Fruit fly (Drosophila melanogaster): ENCODE measurements around the gene CG3402.
A peak's percentile ranks its signal among the peaks of the same experiment; 100 is the strongest.

Gene CG3402

DNA sequence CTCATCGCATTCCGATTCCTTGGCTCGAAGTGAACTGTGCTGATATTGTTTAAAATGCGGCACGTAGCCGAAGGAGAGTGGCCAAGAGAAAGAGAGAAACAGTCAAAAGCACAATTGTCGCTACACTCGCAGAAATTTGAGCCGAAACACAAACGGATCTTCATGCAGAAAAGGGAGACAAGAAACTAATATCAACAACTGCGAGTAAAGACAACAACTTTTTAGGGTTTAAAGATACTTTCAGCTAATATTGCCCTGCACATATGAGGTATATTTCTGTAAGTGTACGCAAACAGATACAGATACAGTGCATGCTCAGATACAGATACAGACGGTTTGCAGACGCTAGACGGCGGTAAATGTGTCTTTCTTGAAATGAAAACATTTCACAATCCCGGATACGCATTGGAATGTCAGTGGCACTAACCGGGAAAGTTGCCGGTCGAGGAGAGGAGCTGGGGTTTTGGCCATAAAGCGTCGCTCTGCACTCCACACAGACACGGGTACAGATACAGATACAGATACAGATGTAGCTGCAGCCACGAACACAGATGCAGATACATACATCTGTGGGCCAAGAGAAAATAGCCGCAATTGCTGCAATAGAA, 8.5 kb downstream of the CG3402 start (continued):
- TF ChIP-seq Atf3 (GFP tag; optimal IDR thresholded peaks at IDR 0.05) (peak; percentile 82), CkIIα-i1 (GFP tag; IDR thresholded peaks at IDR 0.05) (peak; percentile 33; the same call in 1 of the 2 replicates), kah (GFP tag; optimal IDR thresholded peaks at IDR 0.05) (peak; percentile 71), Fer2 (tag; optimal IDR thresholded peaks at IDR 0.05) (no peak), CG8388 (GFP tag; optimal IDR thresholded peaks at IDR 0.05) (peak; percentile 85), trem (tag; optimal IDR thresholded peaks at IDR 0.05) (peak; percentile 72), Nf-YC (tag; optimal IDR thresholded peaks at IDR 0.05) (peak; percentile 48), crp (GFP tag; optimal IDR thresholded peaks at IDR 0.05) (peak in 1 of 2 experiments; percentile 42), MBD-R2 (GFP tag; IDR thresholded peaks at IDR 0.05) (peak; percentile 65; the same call in 1 of the 2 replicates), CG10959 (GFP tag; IDR thresholded peaks at IDR 0.05) (peak; percentile 70), so (GFP tag; IDR thresholded peaks at IDR 0.05) (peak; percentile 91), CG10321 (GFP tag; IDR thresholded peaks at IDR 0.05) (peak; percentile 49), CG14710 (tag; optimal IDR thresholded peaks at IDR 0.05) (peak; percentile 80), repo (GFP tag; optimal IDR thresholded peaks at IDR 0.05) (peak; percentile 88), Eip74EF (GFP tag; optimal IDR thresholded peaks at IDR 0.05) (peak in 1 of 2 experiments; percentile 84), ranshi (GFP tag; IDR thresholded peaks at IDR 0.05) (peak; percentile 89), eyg (GFP tag; optimal IDR thresholded peaks at IDR 0.05) (peak; percentile 75), peb (GFP tag; IDR thresholded peaks at IDR 0.05) (peak; percentile 81), hbn (GFP tag; IDR thresholded peaks at IDR 0.05; ENCODE audit: partially characterized antibody) (no peak), CG12299 (tag; optimal IDR thresholded peaks at IDR 0.05) (peak; percentile 72)

DNA sequence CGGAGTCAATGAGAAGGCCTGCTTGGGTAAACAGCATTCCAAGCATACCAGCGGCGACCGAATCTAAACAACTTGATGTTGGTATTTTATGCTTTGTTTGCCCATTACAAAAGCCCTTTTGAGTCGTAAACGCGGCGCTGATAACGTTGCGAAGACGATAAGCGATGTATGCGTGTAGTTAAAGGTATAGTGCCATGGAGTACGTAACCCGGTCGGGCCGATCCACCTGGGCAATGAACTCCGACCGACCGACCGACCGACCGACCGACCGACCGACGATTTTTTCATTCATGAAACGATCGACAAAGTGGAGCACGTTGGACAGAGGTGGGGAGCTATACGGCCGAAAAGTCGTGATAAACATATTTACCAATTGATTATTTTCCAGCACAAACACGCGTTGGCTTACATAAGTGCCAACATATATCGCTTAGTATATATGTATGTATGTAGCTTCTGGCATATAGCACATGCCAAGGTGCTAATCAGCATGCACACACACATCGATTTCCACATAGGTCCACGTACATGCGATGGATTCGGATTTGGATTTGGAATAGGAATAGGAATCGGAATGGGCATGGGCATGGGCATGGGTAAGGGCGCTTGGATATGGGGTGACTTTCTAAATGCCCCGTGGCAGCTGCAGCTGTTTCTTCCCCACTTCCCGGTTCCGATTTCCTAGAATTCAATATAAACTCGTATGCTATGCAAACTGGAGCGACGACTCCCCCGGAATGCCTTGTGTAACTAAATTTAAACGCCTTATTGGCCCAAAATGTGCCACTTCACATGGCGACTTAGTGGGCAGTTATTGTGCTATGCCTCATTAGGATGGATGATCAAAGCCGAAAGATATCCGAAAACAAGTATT, 9.6 kb downstream of the CG3402 start:
- peak; percentile 12 for TF ChIP-seq NC2α (GFP tag; optimal IDR thresholded peaks at IDR 0.05)
- TF ChIP-seq CG10431 (GFP tag; optimal IDR thresholded peaks at IDR 0.05): peak; percentile 71
- TF ChIP-seq gro (GFP tag; optimal IDR thresholded peaks at IDR 0.05): peak; percentile 0
- TF ChIP-seq CG10321 (GFP tag; IDR thresholded peaks at IDR 0.05): 0 out of 2 replicates have a peak, but pooled peaks have one; percentile 16
- TF ChIP-seq gce (GFP tag; IDR thresholded peaks at IDR 0.05): peak; percentile 4; the same call in 1 of the 3 replicates
- peak; percentile 32 for TF ChIP-seq CG15601 (tag; optimal IDR thresholded peaks at IDR 0.05)
- TF ChIP-seq CG6813 (GFP tag; optimal IDR thresholded peaks at IDR 0.05): peak; percentile 66
- TF ChIP-seq amos (GFP tag; IDR thresholded peaks at IDR 0.05; ENCODE audit: partially characterized antibody): no peak
- TF ChIP-seq CG2116 (GFP tag; optimal IDR thresholded peaks at IDR 0.05): peak; percentile 0
- no peak for TF ChIP-seq CG11456 (GFP tag; IDR thresholded peaks at IDR 0.05)
- TF ChIP-seq Mes4 (GFP tag; optimal IDR thresholded peaks at IDR 0.05): peak; percentile 19
- no peak for TF ChIP-seq CTCF (GFP tag; optimal IDR thresholded peaks at IDR 0.05)
- TF ChIP-seq Hsf (GFP tag; optimal IDR thresholded peaks at IDR 0.05): no peak
- peak; percentile 29 for TF ChIP-seq YL-1 (GFP tag; optimal IDR thresholded peaks at IDR 0.05)
- no peak for TF ChIP-seq Dfd (GFP tag; optimal IDR thresholded peaks at IDR 0.05)
- 0 out of 2 replicates have a peak, but pooled peaks have one; percentile 2 for TF ChIP-seq CG10959 (GFP tag; IDR thresholded peaks at IDR 0.05)
- TF ChIP-seq slbo (GFP tag; IDR thresholded peaks at IDR 0.05): no peak
- no peak for TF ChIP-seq Kr (GFP tag; optimal IDR thresholded peaks at IDR 0.05)
- TF ChIP-seq CG13287 (GFP tag; IDR thresholded peaks at IDR 0.05; ENCODE audit: partially characterized antibody): 0 out of 2 replicates have a peak, but pooled peaks have one; percentile 20
- TF ChIP-seq CG10366 (GFP tag; IDR thresholded peaks at IDR 0.05): no peak
- no peak for TF ChIP-seq CG4854 (GFP tag; optimal IDR thresholded peaks at IDR 0.05)
- peak; percentile 34 for TF ChIP-seq CG17385 (GFP tag; optimal IDR thresholded peaks at IDR 0.05)
- TF ChIP-seq D19A (tag; optimal IDR thresholded peaks at IDR 0.05): no peak
- TF ChIP-seq CG18262 (tag; optimal IDR thresholded peaks at IDR 0.05): no peak
- no peak for TF ChIP-seq Oli (tag; optimal IDR thresholded peaks at IDR 0.05)
- TF ChIP-seq crol (GFP tag; IDR thresholded peaks at IDR 0.05): 0 out of 2 replicates have a peak, but pooled peaks have one; percentile 7
- no peak for TF ChIP-seq CG8944 (GFP tag; optimal IDR thresholded peaks at IDR 0.05)
- TF ChIP-seq CG17568 (GFP tag; optimal IDR thresholded peaks at IDR 0.05): peak; percentile 44
- no peak for TF ChIP-seq Sox100B (GFP tag; optimal IDR thresholded peaks at IDR 0.05)

All from whole organism, embryonic.